Fruit fly (Drosophila melanogaster): ENCODE data around the gene MED30.
A peak's percentile ranks its signal among the peaks of the same experiment; 100 is the strongest.

MED30 gene

DNA sequence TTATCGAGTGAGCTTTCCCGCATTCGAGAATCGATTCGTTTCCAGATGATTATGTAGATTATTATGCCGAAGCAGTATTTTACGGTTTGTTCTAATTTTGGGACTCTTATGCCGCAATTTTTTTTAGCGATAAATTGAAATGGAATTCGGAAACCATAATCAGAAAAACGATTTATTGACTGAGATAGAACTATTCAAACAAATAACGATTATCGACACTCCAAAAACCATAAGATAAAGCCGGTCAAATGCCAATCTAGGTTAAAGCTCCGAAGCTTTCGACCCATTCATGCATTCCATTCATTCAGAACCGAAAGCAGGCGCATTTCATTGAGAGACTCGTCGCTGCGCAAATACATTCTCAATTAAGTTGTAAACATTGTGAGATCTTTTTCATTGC lies 6.4 kb downstream of the MED30 start:
- no peak for TF ChIP-seq CG14667 (GFP tag; IDR thresholded peaks at IDR 0.05)
- TF ChIP-seq CG31388 (GFP tag; optimal IDR thresholded peaks at IDR 0.05): no peak
- TF ChIP-seq Deaf1 (tag; optimal IDR thresholded peaks at IDR 0.05): peak; percentile 31
- no peak for TF ChIP-seq Atf6 (GFP tag; IDR thresholded peaks at IDR 0.05)
- TF ChIP-seq Hr78 (GFP tag; optimal IDR thresholded peaks at IDR 0.05): peak in 1 of 2 experiments; percentile 88
- peak; percentile 61 for TF ChIP-seq grn (GFP tag; optimal IDR thresholded peaks at IDR 0.05)
- TF ChIP-seq Pdp1 (GFP tag; optimal IDR thresholded peaks at IDR 0.05): peak in 1 of 2 experiments; percentile 23
- peak; percentile 65 for TF ChIP-seq run (tag; optimal IDR thresholded peaks at IDR 0.05)
- TF ChIP-seq sens (GFP tag): peak; percentile 58
- TF ChIP-seq exex (tag; optimal IDR thresholded peaks at IDR 0.05): peak; percentile 67
- TF ChIP-seq sd (tag; optimal IDR thresholded peaks at IDR 0.05): peak; percentile 87

DNA sequence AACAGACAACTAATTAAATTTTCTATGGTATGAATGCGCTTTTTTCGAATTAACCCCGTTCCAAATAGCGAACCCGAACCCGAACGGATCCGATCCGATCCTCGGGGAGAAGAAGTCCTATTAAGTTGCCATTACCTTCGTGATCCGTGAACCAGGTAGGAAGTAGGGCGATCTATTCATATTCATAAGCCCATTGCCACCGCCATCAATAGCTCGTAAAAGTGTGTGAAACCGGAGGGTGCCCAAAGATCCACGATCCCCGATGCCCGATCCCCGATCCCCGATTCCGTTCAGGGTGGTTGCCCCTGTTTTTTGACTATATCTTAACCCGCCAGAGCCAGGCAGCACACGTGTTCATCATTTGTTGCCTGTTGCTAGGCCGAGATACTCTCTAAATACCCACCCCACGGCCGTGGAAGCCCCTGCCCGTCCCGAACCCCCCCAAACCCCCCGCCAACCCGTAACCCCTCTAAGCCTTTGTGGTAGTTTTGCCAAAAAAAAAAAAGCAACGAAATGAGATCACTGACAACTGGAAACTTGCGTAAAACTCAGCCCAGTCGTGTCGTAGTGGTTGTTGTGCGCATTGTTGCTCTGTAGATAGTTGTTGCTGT lies 8.4 kb downstream of the MED30 start:
- TF ChIP-seq cg (GFP tag; optimal IDR thresholded peaks at IDR 0.05): no peak
- peak; percentile 84 for TF ChIP-seq crol (GFP tag; IDR thresholded peaks at IDR 0.05)
- no peak for TF ChIP-seq CG7556 (GFP tag; optimal IDR thresholded peaks at IDR 0.05)
- peak; percentile 97 for TF ChIP-seq CG13894 (tag; optimal IDR thresholded peaks at IDR 0.05)
- no peak for TF ChIP-seq Atf6 (GFP tag; IDR thresholded peaks at IDR 0.05)
- no peak for TF ChIP-seq Nf-YB (GFP tag; optimal IDR thresholded peaks at IDR 0.05)
- TF ChIP-seq CG32532 (GFP tag; IDR thresholded peaks at IDR 0.05): 0 out of 2 replicates have a peak, but pooled peaks have one; percentile 10
- peak; percentile 64 for TF ChIP-seq gsb-n (tag; optimal IDR thresholded peaks at IDR 0.05)
- peak; percentile 45 for TF ChIP-seq CG18011 (GFP tag; optimal IDR thresholded peaks at IDR 0.05)
- no peak for TF ChIP-seq CG10274 (GFP tag; optimal IDR thresholded peaks at IDR 0.05)
- no peak for TF ChIP-seq hkb (optimal IDR thresholded peaks at IDR 0.05)
- 0 out of 2 replicates have a peak, but pooled peaks have one; percentile 11 for TF ChIP-seq hkb (GFP tag; IDR thresholded peaks at IDR 0.05)
- no peak for TF ChIP-seq hth (optimal IDR thresholded peaks at IDR 0.05)
- no peak for TF ChIP-seq wdn (GFP tag; IDR thresholded peaks at IDR 0.05)
- TF ChIP-seq CG11093 (GFP tag; IDR thresholded peaks at IDR 0.05): no peak
- TF ChIP-seq CG12155 (GFP tag; optimal IDR thresholded peaks at IDR 0.05): no peak
- no peak for TF ChIP-seq CG6272 (GFP tag; IDR thresholded peaks at IDR 0.05)
- TF ChIP-seq ftz-f1 (GFP tag; optimal IDR thresholded peaks at IDR 0.05): no peak
- TF ChIP-seq chm (GFP tag; IDR thresholded peaks at IDR 0.05): peak; percentile 10; the same call in 1 of the 2 replicates
- no peak for TF ChIP-seq CG12219 (GFP tag; optimal IDR thresholded peaks at IDR 0.05)
- TF ChIP-seq pnt (GFP tag; optimal IDR thresholded peaks at IDR 0.05): no peak
- TF ChIP-seq CG17361 (GFP tag; IDR thresholded peaks at IDR 0.05): no peak
- TF ChIP-seq Deaf1 (tag; optimal IDR thresholded peaks at IDR 0.05): peak; percentile 37
- TF ChIP-seq NC2α (GFP tag; optimal IDR thresholded peaks at IDR 0.05): no peak
- no peak for TF ChIP-seq Hr39 (optimal IDR thresholded peaks at IDR 0.05)
- no peak for TF ChIP-seq Ets65A (GFP tag)
- TF ChIP-seq otp (GFP tag; IDR thresholded peaks at IDR 0.05): 0 out of 3 replicates have a peak, but pooled peaks have one; percentile 37
- TF ChIP-seq Dref (GFP tag; IDR thresholded peaks at IDR 0.05): no peak
- no peak for TF ChIP-seq tgo (GFP tag; IDR thresholded peaks at IDR 0.05)
- no peak for TF ChIP-seq Myb (GFP tag; optimal IDR thresholded peaks at IDR 0.05)
- no peak for TF ChIP-seq emc (GFP tag; optimal IDR thresholded peaks at IDR 0.05)
- no peak for TF ChIP-seq Adf1 (GFP tag; IDR thresholded peaks at IDR 0.05)
- TF ChIP-seq CG43689 (GFP tag; IDR thresholded peaks at IDR 0.05): no peak
- TF ChIP-seq bab2 (GFP tag; optimal IDR thresholded peaks at IDR 0.05): no peak
- peak; percentile 73 for TF ChIP-seq pros (GFP tag; optimal IDR thresholded peaks at IDR 0.05)
- TF ChIP-seq fd64A (GFP tag; optimal IDR thresholded peaks at IDR 0.05): no peak
- TF ChIP-seq run (tag; optimal IDR thresholded peaks at IDR 0.05): no peak
- TF ChIP-seq pb (GFP tag; optimal IDR thresholded peaks at IDR 0.05): no peak
- TF ChIP-seq CG30020 (tag; optimal IDR thresholded peaks at IDR 0.05): no peak
- TF ChIP-seq scrt (GFP tag; optimal IDR thresholded peaks at IDR 0.05): peak; percentile 36
- 0 out of 2 replicates have a peak, but pooled peaks have one; percentile 28 for TF ChIP-seq ttk (GFP tag; IDR thresholded peaks at IDR 0.05)
- no peak for TF ChIP-seq CG33213 (GFP tag; optimal IDR thresholded peaks at IDR 0.05)
- TF ChIP-seq gro (GFP tag; optimal IDR thresholded peaks at IDR 0.05): no peak

All from whole organism, embryonic.